Fruit fly (Drosophila melanogaster): ENCODE results near the gene CG2224.

DNA sequence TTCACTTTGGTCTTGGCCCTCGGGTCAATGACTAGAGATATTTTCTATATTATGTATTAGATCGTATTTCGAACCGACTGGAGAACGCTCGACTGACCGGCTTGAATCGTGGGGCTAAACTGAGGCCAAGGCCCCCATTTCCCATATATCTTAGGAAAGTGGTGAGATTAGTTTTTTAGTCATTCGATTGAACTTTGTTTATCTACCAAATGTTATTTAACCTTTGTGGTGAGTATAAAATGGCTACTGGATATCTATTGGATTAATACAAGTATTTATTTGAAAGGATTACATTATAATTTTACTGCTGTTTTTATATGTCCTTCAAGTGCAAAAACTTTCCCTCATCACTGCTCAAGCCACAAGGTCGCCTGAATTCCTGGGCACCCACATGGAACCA is 44.3 kb upstream of the CG2224 start, which contains the start of gene CG31371:
- TF ChIP-seq ttk (optimal IDR thresholded peaks at IDR 0.05) (no peak), insv (optimal IDR thresholded peaks at IDR 0.05) (no peak), h (optimal IDR thresholded peaks at IDR 0.05) (no peak), psq (optimal IDR thresholded peaks at IDR 0.05) (no peak)
